Fruit fly (Drosophila melanogaster): ENCODE measurements around the gene CG32373.

dm6 chr3L:7606336-7607001 is 43.9 kb upstream of the CG32373 start:
- no peak for TF ChIP-seq sv (GFP tag; optimal IDR thresholded peaks at IDR 0.05)
- TF ChIP-seq usp (GFP tag; optimal IDR thresholded peaks at IDR 0.05): no peak
- no peak for TF ChIP-seq dmrt93B (GFP tag; optimal IDR thresholded peaks at IDR 0.05)

All from whole organism, wandering third instar larva.